Worm (Caenorhabditis elegans) whole organism, late embryonic: ENCODE data around the gene F09G8.5.

ENCODE experiments used
- F13H6.1 ChIP-seq: sonication (generic microtip); optimal IDR thresholded peaks from 2 replicates; lab custom pipeline; 2016; ENCODE audit warnings: missing genetic modification characterization, missing compliant biosample characterization
- ceh-30 ChIP-seq: fragments of 150-350 bp; optimal IDR thresholded peaks from 2 replicates; lab custom pipeline; 2014; ENCODE audit warnings: missing biosample characterization, missing genetic modification characterization
- dmd-4 ChIP-seq: sonication (generic microtip); optimal IDR thresholded peaks from 2 replicates; lab custom pipeline; 2016; ENCODE audit warnings: borderline replicate concordance, missing genetic modification characterization, missing compliant biosample characterization
- elt-2 ChIP-seq: sonication (generic microtip); optimal IDR thresholded peaks from 2 replicates; lab custom pipeline; 2016; ENCODE audit warnings: missing genetic modification reagents, missing genetic modification characterization, missing compliant biosample characterization
- fkh-10 ChIP-seq: fragments of 150-350 bp; optimal IDR thresholded peaks from 2 replicates; lab custom pipeline; 2014; ENCODE audit warnings: missing biosample characterization, missing genetic modification reagents, missing genetic modification characterization
- nhr-11 ChIP-seq: fragments of 150-350 bp; optimal IDR thresholded peaks from 2 replicates; lab custom pipeline; 2014; ENCODE audit warnings: missing biosample characterization, missing genetic modification characterization
- pax-1 ChIP-seq: fragments of 150-350 bp; optimal IDR thresholded peaks from 2 replicates; lab custom pipeline; 2014; ENCODE audit warnings: missing biosample characterization, missing genetic modification characterization

ce11 chrIII:8229480-8229879, 25.3 kb upstream of the F09G8.5 start:
- TF ChIP-seq ceh-30 (tag; lab: Kevin White, UChicago) (no peak), elt-2 (no peak), dmd-4 (tag; lab: Kevin White, UChicago) (no peak), fkh-10 (GFP tag; lab: Kevin White, UChicago) (no peak), F13H6.1 (tag; lab: Kevin White, UChicago) (no peak), pax-1 (tag; lab: Kevin White, UChicago) (no peak), nhr-11 (tag; lab: Kevin White, UChicago) (no peak)
